Worm (Caenorhabditis elegans) whole organism, L1 larva: ENCODE measurements around the gene C03B1.10.

ENCODE experiments used
- C04F5.9 ChIP-seq: sonication (generic microtip); optimal IDR thresholded peaks from 2 replicates; lab custom pipeline; 2016; ENCODE audit warnings: missing genetic modification characterization, missing compliant biosample characterization
- C16A3.4 ChIP-seq: fragments of 150-350 bp; optimal IDR thresholded peaks from 2 replicates; lab custom pipeline; 2014; ENCODE audit warnings: missing biosample characterization, missing genetic modification characterization
- ama-1 ChIP-seq: fragments of 150-350 bp; optimal IDR thresholded peaks from 2 replicates; lab custom pipeline; 2014
- ceh-82 ChIP-seq, 3 experiments: fragments of 150-350 bp in 1 of 3; sonication (generic microtip) in 2 of 3; optimal IDR thresholded peaks; 2 replicates each; lab custom pipeline; 2014 to 2017; ENCODE audit warnings: missing biosample characterization in 3 of 3, missing genetic modification characterization in 3 of 3
- dsc-1 ChIP-seq: sonication (generic microtip); optimal IDR thresholded peaks from 2 replicates; lab custom pipeline; 2016; ENCODE audit warnings: mild to moderate bottlenecking, missing genetic modification characterization, missing compliant biosample characterization
- efl-1 ChIP-seq, 4 experiments: fragments of 150-350 bp; optimal IDR thresholded peaks in 3 of 4; peaks in 1 of 4; 1 replicate in 1 of 4; 2 replicates in 3 of 4; lab custom pipeline; 2014; ENCODE audit warnings: missing biosample characterization in 2 of 4, missing genetic modification characterization in 2 of 4, missing genetic modification reagents in 2 of 4
- efl-3 ChIP-seq: fragments of 200-800 bp; sonication (Bioruptor generic); optimal IDR thresholded peaks from 2 replicates; lab custom pipeline; 2018; ENCODE audit warnings: mild to moderate bottlenecking, missing genetic modification characterization, missing compliant biosample characterization
- egl-27 ChIP-seq, 2 experiments: fragments of 150-350 bp in 1 of 2; sonication (generic microtip); optimal IDR thresholded peaks; 3 replicates each; lab custom pipeline; 2017 to 2018; ENCODE audit warnings: missing biosample characterization in 2 of 2, missing genetic modification characterization in 2 of 2, missing genetic modification reagents in 2 of 2
- elt-2 ChIP-seq: sonication (generic microtip); optimal IDR thresholded peaks from 2 replicates; lab custom pipeline; 2016; ENCODE audit warnings: missing genetic modification characterization, mild to moderate bottlenecking, inconsistent platforms, missing compliant biosample characterization, missing genetic modification reagents
- elt-3 ChIP-seq, 6 experiments: fragments of 150-350 bp in 1 of 6; sonication (generic microtip); optimal IDR thresholded peaks; 2 replicates each; lab custom pipeline; 2017 to 2018; ENCODE audit warnings: missing biosample characterization in 6 of 6, missing genetic modification characterization in 6 of 6, inconsistent platforms in 1 of 6
- ets-5 ChIP-seq: fragments of 200-800 bp; sonication (Bioruptor generic); IDR thresholded peaks from 2 replicates; pipeline ENCODE4 v1.3.6; 2022; ENCODE audit warnings: missing genetic modification characterization, missing compliant biosample characterization
- fkh-10 ChIP-seq: sonication (generic microtip); optimal IDR thresholded peaks from 2 replicates; lab custom pipeline; 2017; ENCODE audit warnings: missing biosample characterization, missing genetic modification reagents, missing genetic modification characterization
- fkh-8 ChIP-seq: sonication (generic microtip); optimal IDR thresholded peaks from 2 replicates; lab custom pipeline; 2016; ENCODE audit warnings: mild to moderate bottlenecking, missing genetic modification characterization, missing compliant biosample characterization
- hlh-17 ChIP-seq: fragments of 200-800 bp; sonication (Bioruptor generic); optimal IDR thresholded peaks from 2 replicates; lab custom pipeline; 2018; ENCODE audit warnings: missing genetic modification characterization, mild to moderate bottlenecking, missing compliant biosample characterization, moderate library complexity, borderline replicate concordance
- hlh-4 ChIP-seq: sonication (generic microtip); optimal IDR thresholded peaks from 2 replicates; lab custom pipeline; 2016; ENCODE audit warnings: mild to moderate bottlenecking, missing genetic modification characterization, missing compliant biosample characterization
- isw-1 ChIP-seq: fragments of 200-800 bp; sonication (Bioruptor generic); IDR thresholded peaks from 2 replicates; pipeline ENCODE4 v1.3.6; 2022; ENCODE audit warnings: missing genetic modification characterization, missing compliant biosample characterization
- jun-1 ChIP-seq: fragments of 150-350 bp; optimal IDR thresholded peaks from 2 replicates; lab custom pipeline; 2014; ENCODE audit warnings: missing biosample characterization, missing genetic modification reagents, missing genetic modification characterization
- lin-14 ChIP-seq: fragments of 200-800 bp; sonication (Bioruptor generic); optimal IDR thresholded peaks from 2 replicates; lab custom pipeline; 2018; ENCODE audit warnings: mild to moderate bottlenecking, missing genetic modification characterization, moderate library complexity, missing compliant biosample characterization
- lin-35 ChIP-seq, 2 experiments: fragments of 150-350 bp; optimal IDR thresholded peaks; 2 replicates each; lab custom pipeline; 2014; ENCODE audit warnings: missing biosample characterization in 2 of 2, missing genetic modification characterization in 2 of 2, missing genetic modification reagents in 2 of 2
- nhr-12 ChIP-seq: sonication (generic microtip); optimal IDR thresholded peaks from 2 replicates; lab custom pipeline; 2017; ENCODE audit warnings: missing biosample characterization, missing genetic modification characterization
- nhr-28 ChIP-seq: fragments of 150-350 bp; optimal IDR thresholded peaks from 2 replicates; lab custom pipeline; 2014; ENCODE audit warnings: missing biosample characterization, missing genetic modification characterization
- nhr-71 ChIP-seq: sonication (generic microtip); optimal IDR thresholded peaks from 2 replicates; lab custom pipeline; 2016; ENCODE audit warnings: mild to moderate bottlenecking, missing genetic modification characterization, moderate library complexity, missing compliant biosample characterization
- nhr-77 ChIP-seq: fragments of 150-350 bp; optimal IDR thresholded peaks from 2 replicates; lab custom pipeline; 2014; ENCODE audit warnings: missing biosample characterization, missing genetic modification characterization
- nhr-84 ChIP-seq: sonication (generic microtip); optimal IDR thresholded peaks from 2 replicates; lab custom pipeline; 2017; ENCODE audit warnings: missing biosample characterization, missing genetic modification characterization
- nhr-85 ChIP-seq: sonication (generic microtip); peaks from one replicate; lab custom pipeline; 2016; ENCODE audit warnings: missing genetic modification characterization, inconsistent platforms, missing compliant biosample characterization
- nhr-90 ChIP-seq: sonication (generic microtip); optimal IDR thresholded peaks from 2 replicates; lab custom pipeline; 2016; ENCODE audit warnings: mild to moderate bottlenecking, missing genetic modification characterization, missing compliant biosample characterization; ENCODE audit not compliant: poor library complexity
- pag-3 ChIP-seq: sonication (generic microtip); optimal IDR thresholded peaks from 2 replicates; lab custom pipeline; 2017; ENCODE audit warnings: missing genetic modification characterization, mild to moderate bottlenecking, missing compliant biosample characterization, antibody characterized with exemption, borderline replicate concordance; ENCODE audit not compliant: insufficient read depth
- pax-3 ChIP-seq: fragments of 200-800 bp; sonication (Bioruptor generic); optimal IDR thresholded peaks from 2 replicates; lab custom pipeline; 2018; ENCODE audit warnings: mild to moderate bottlenecking, missing genetic modification characterization, moderate library complexity, missing compliant biosample characterization
- pqm-1 ChIP-seq: sonication (generic microtip); optimal IDR thresholded peaks from 3 replicates; lab custom pipeline; 2017; ENCODE audit warnings: missing biosample characterization, missing genetic modification characterization
- rnt-1 ChIP-seq: sonication (generic microtip); optimal IDR thresholded peaks from 2 replicates; lab custom pipeline; 2016; ENCODE audit warnings: mild to moderate bottlenecking, missing genetic modification characterization, moderate library complexity, missing compliant biosample characterization
- sox-4 ChIP-seq: sonication (generic microtip); optimal IDR thresholded peaks from 2 replicates; lab custom pipeline; 2016; ENCODE audit warnings: missing genetic modification characterization, missing compliant biosample characterization
- swsn-7 ChIP-seq: sonication (generic microtip); optimal IDR thresholded peaks from 2 replicates; lab custom pipeline; 2016; ENCODE audit warnings: missing genetic modification characterization, missing compliant biosample characterization
- tlp-1 ChIP-seq: fragments of 150-350 bp; optimal IDR thresholded peaks from 2 replicates; lab custom pipeline; 2014; ENCODE audit warnings: missing biosample characterization, missing genetic modification characterization
- unc-62 ChIP-seq: fragments of 150-350 bp; optimal IDR thresholded peaks from 2 replicates; lab custom pipeline; 2014; ENCODE audit warnings: missing biosample characterization, missing genetic modification reagents, missing genetic modification characterization
- zag-1 ChIP-seq: fragments of 150-350 bp; optimal IDR thresholded peaks from 2 replicates; lab custom pipeline; 2014; ENCODE audit warnings: missing biosample characterization, missing genetic modification characterization
- zip-4 ChIP-seq: fragments of 200-800 bp; sonication (Bioruptor generic); optimal IDR thresholded peaks from 2 replicates; lab custom pipeline; 2018; ENCODE audit warnings: mild to moderate bottlenecking, missing genetic modification characterization, moderate library complexity, missing compliant biosample characterization
- ztf-11 ChIP-seq, 2 experiments: sonication (generic microtip); optimal IDR thresholded peaks; 2 replicates each; lab custom pipeline; 2016 to 2017; ENCODE audit warnings: missing genetic modification characterization in 2 of 2, missing biosample characterization in 1 of 2, missing compliant biosample characterization in 1 of 2

C03B1.10 gene

DNA sequence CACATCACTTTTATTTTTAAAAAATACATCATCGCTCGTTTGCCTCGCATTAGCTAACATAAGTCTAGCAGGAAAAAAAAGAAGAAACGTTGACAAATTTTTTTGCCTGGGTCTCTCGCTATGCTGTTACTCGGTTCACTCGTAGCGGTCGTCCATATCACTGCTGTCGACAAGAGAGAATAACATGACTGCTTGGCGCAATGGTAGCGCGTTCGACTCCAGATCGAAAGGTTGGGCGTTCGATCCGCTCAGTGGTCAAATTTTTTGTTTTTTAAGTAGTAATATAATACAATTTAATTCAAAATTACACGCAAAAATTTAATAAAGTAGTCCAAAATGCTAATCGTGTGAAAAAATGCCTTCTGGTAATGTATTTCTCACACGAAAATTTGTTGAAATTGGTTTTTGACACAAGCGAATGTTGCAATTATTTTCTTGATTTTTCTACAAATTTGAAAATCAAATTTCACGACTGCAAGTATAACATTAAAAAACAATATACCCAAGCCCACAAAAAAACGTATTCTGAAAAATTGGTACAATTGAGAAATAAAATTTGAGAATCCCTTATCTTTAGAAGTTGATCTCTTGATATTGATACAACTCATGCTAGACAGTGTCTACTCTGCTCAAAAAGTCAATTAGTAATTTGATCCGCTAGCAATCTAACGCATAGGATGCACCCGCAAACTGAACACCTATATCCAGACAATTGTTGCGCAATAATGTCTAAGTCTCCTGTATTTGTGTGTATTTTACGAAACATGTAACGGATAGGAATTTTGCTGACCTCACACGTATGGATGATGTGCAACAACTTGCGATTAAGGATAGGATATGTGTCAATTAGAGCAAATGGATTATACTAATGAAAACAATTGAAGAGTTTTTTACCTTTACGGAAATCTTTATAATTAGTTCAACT, 13.8 kb upstream of the C03B1.10 start (continued):
- TF ChIP-seq fkh-10 (GFP tag; lab: Kevin White, UChicago): peak; percentile 28
- peak; percentile 63 for TF ChIP-seq lin-14 (GFP tag; lab: Kevin White, UChicago)
- peak; percentile 42 for TF ChIP-seq C16A3.4 (tag; lab: Kevin White, UChicago)
- peak; percentile 45 for TF ChIP-seq nhr-85 (tag; lab: Kevin White, UChicago)

DNA sequence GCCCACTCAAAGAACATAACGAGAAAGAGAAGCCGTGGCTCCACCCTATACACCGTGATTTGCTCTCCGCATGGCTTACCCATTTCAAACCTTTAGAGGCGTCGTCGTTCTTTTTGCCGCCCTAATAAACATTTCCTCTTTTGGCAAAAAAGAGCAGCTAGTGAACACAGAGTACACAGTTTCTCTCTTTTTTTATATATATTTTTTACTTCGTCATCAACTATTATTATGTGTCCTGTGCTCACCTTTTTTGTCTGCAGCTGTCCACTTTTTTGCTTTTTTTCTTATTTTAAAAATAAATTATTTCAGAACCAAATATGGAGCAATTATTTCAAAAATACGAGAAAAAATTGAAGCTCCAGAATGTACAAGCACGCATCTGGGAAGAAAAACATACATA, 12.0 kb upstream of the C03B1.10 start, which contains the start of gene C03B1.2:
Gene C03B1.2 (plus strand): TSS at position 301 of the 400 bp plus-strand sequence.
- no peak for TF ChIP-seq ceh-82 (tag; optimal IDR thresholded peaks at IDR 0.05; lab: Kevin White, UChicago)
- no peak for TF ChIP-seq nhr-85 (tag; lab: Kevin White, UChicago)
- no peak for TF ChIP-seq unc-62
- no peak for TF ChIP-seq tlp-1 (tag; lab: Kevin White, UChicago)
- no peak for TF ChIP-seq ztf-11 (tag; optimal IDR thresholded peaks at IDR 0.05; lab: Kevin White, UChicago)
- no peak for TF ChIP-seq isw-1 (GFP tag; lab: Robert Waterston, UW)
- TF ChIP-seq elt-3 (tag; optimal IDR thresholded peaks at IDR 0.05; lab: Kevin White, UChicago): no peak
- no peak for TF ChIP-seq fkh-8
- TF ChIP-seq C16A3.4 (tag; lab: Kevin White, UChicago): no peak
- no peak for TF ChIP-seq pax-3 (tag; lab: Kevin White, UChicago)
- TF ChIP-seq jun-1 (tag; lab: Kevin White, UChicago): no peak
- no peak for TF ChIP-seq nhr-28 (tag; lab: Kevin White, UChicago)
- TF ChIP-seq swsn-7 (tag; lab: Kevin White, UChicago): no peak
- TF ChIP-seq nhr-71 (tag; lab: Kevin White, UChicago): no peak
- TF ChIP-seq egl-27 (tag; optimal IDR thresholded peaks at IDR 0.05; lab: Kevin White, UChicago): no peak
- no peak for TF ChIP-seq nhr-84
- TF ChIP-seq dsc-1 (tag; lab: Kevin White, UChicago): no peak
- no peak for TF ChIP-seq nhr-90 (tag; lab: Kevin White, UChicago)
- no peak for TF ChIP-seq elt-2 (tag; lab: Kevin White, UChicago)
- TF ChIP-seq lin-14 (GFP tag; lab: Kevin White, UChicago): no peak

DNA sequence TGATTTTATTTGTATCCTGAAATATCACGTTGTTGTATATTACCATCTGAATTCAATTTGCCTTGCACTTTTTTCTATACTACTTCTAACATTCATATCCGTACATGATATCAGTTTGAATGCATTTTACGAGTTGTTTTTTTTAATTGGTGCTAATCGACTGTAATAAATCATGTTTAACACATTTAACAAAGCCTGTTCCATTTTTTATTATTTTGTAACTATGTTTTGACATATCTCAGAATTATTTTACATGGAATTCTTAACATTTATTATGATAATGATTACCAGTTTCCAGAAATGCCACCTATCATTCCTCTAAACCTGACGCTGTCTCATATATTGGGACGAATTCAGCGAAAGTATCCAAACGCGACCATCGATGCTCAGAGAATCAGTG, 8.0 kb upstream of the C03B1.10 start, which contains the start of gene C03B1.3:
Gene C03B1.3 (plus strand): TSS at position 301 of the 400 bp plus-strand sequence.
- TF ChIP-seq ets-5 (GFP tag; lab: Robert Waterston, UW): no peak
- no peak for TF ChIP-seq sox-4 (tag; lab: Kevin White, UChicago)
- no peak for TF ChIP-seq efl-3 (GFP tag; lab: Kevin White, UChicago)
- no peak for TF ChIP-seq jun-1 (tag; lab: Kevin White, UChicago)
- TF ChIP-seq rnt-1 (tag; lab: Kevin White, UChicago): no peak
- no peak for TF ChIP-seq zag-1
- TF ChIP-seq hlh-17 (GFP tag; lab: Kevin White, UChicago): no peak
- TF ChIP-seq nhr-77 (tag; lab: Kevin White, UChicago): no peak
- no peak for TF ChIP-seq pag-3
- TF ChIP-seq ama-1: no peak
- TF ChIP-seq lin-35 (GFP tag; optimal IDR thresholded peaks at IDR 0.05; lab: Kevin White, UChicago): no peak
- no peak for TF ChIP-seq C04F5.9 (tag; lab: Kevin White, UChicago)

DNA sequence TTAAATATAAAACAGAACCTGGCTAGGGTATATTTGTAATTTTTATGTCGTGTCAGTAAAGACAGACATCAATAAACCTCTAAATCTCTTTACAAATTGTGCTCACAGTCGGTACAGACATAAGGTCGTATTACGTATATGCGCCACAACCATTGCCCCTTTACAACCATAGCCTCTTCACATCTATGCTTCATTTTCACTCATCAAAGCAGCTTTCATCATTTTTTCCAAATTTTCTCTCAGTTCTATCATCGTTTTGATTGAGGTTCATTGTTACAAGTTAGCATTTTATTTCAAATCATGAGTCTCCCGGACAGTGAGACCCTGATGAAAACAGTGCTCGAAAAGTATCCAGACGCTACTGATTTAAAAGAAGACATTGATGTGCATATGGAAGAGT, 6.5 kb upstream of the C03B1.10 start, which contains the start of gene C03B1.4:
Gene C03B1.4 (plus strand): TSS at position 301 of the 400 bp plus-strand sequence.
- no peak for TF ChIP-seq pax-3 (tag; lab: Kevin White, UChicago)
- no peak for TF ChIP-seq pqm-1 (tag; lab: Kevin White, UChicago)
- no peak for TF ChIP-seq nhr-77 (tag; lab: Kevin White, UChicago)
- TF ChIP-seq hlh-4 (tag; lab: Kevin White, UChicago): no peak
- TF ChIP-seq nhr-12 (tag; lab: Kevin White, UChicago): no peak
- TF ChIP-seq zip-4 (GFP tag; lab: Kevin White, UChicago): no peak
- TF ChIP-seq swsn-7 (tag; lab: Kevin White, UChicago): no peak
- TF ChIP-seq efl-1 (optimal IDR thresholded peaks at IDR 0.05; lab: Kevin White, UChicago): no peak
- TF ChIP-seq efl-1 (GFP tag; optimal IDR thresholded peaks at IDR 0.05 in 1 of 2; lab: Kevin White, UChicago): peak in 1 of 2 experiments; percentile 29
- TF ChIP-seq, all 84 proteins: peak for 1
